Worm (Caenorhabditis elegans) whole organism, late embryonic: ENCODE results near the gene srh-1.

Experiments
- C08G9.2 ChIP-seq: sonication (generic microtip); optimal IDR thresholded peaks from 2 replicates; lab custom pipeline; 2016; ENCODE audit warnings: mild to moderate bottlenecking, missing genetic modification characterization, moderate library complexity, missing compliant biosample characterization
- K09A11.1 ChIP-seq: sonication (generic microtip); optimal IDR thresholded peaks from 2 replicates; lab custom pipeline; 2017; ENCODE audit warnings: antibody characterized with exemption, mild to moderate bottlenecking, missing genetic modification characterization, missing compliant biosample characterization; ENCODE audit not compliant: insufficient read depth
- ahr-1 ChIP-seq: sonication (generic microtip); optimal IDR thresholded peaks from 2 replicates; lab custom pipeline; 2016; ENCODE audit warnings: missing genetic modification characterization, missing compliant biosample characterization
- ama-1 ChIP-seq: fragments of 150-350 bp; optimal IDR thresholded peaks from 2 replicates; lab custom pipeline; 2014
- ceh-14 ChIP-seq: sonication (generic microtip); optimal IDR thresholded peaks from 2 replicates; lab custom pipeline; 2016; ENCODE audit warnings: missing genotype, missing genetic modification characterization, missing compliant biosample characterization
- ceh-18 ChIP-seq: sonication (generic microtip); optimal IDR thresholded peaks from 2 replicates; lab custom pipeline; 2016; ENCODE audit warnings: missing genetic modification characterization, missing compliant biosample characterization
- ceh-19 ChIP-seq: fragments of 200-800 bp; sonication (Bioruptor generic); optimal IDR thresholded peaks from 2 replicates; lab custom pipeline; 2018; ENCODE audit warnings: mild to moderate bottlenecking, missing genetic modification characterization, missing compliant biosample characterization
- ceh-22 ChIP-seq: sonication (generic microtip); optimal IDR thresholded peaks from 2 replicates; lab custom pipeline; 2017; ENCODE audit warnings: missing biosample characterization, missing genetic modification characterization
- ceh-30 ChIP-seq: fragments of 150-350 bp; optimal IDR thresholded peaks from 2 replicates; lab custom pipeline; 2014; ENCODE audit warnings: missing biosample characterization, missing genetic modification characterization
- ceh-31 ChIP-seq: sonication (generic microtip); optimal IDR thresholded peaks from 2 replicates; lab custom pipeline; 2016; ENCODE audit warnings: missing genetic modification characterization, missing compliant biosample characterization
- ceh-45 ChIP-seq: fragments of 200-800 bp; sonication (Bioruptor generic); IDR thresholded peaks from 2 replicates; pipeline ENCODE4 v1.3.6; 2022; ENCODE audit warnings: missing genetic modification reagents, missing genetic modification characterization, missing compliant biosample characterization
- ceh-9 ChIP-seq: sonication (generic microtip); optimal IDR thresholded peaks from 2 replicates; lab custom pipeline; 2016; ENCODE audit warnings: mild to moderate bottlenecking, missing genetic modification characterization, inconsistent platforms, missing compliant biosample characterization
- che-1 ChIP-seq: sonication (generic microtip); optimal IDR thresholded peaks from 2 replicates; lab custom pipeline; 2016; ENCODE audit warnings: mild to moderate bottlenecking, missing genetic modification characterization, missing compliant biosample characterization
- dve-1 ChIP-seq: sonication (generic microtip); optimal IDR thresholded peaks from 2 replicates; lab custom pipeline; 2017; ENCODE audit warnings: antibody characterized with exemption, mild to moderate bottlenecking, missing genetic modification characterization, missing compliant biosample characterization
- elt-2 ChIP-seq: sonication (generic microtip); optimal IDR thresholded peaks from 2 replicates; lab custom pipeline; 2016; ENCODE audit warnings: missing genetic modification reagents, missing genetic modification characterization, missing compliant biosample characterization
- ets-4 ChIP-seq: sonication (generic microtip); optimal IDR thresholded peaks from 2 replicates; lab custom pipeline; 2016; ENCODE audit warnings: missing genetic modification characterization, missing compliant biosample characterization
- eyg-1 ChIP-seq: sonication (generic microtip); optimal IDR thresholded peaks from 2 replicates; lab custom pipeline; 2016; ENCODE audit warnings: missing genotype, missing genetic modification characterization, missing compliant biosample characterization
- fkh-6 ChIP-seq: sonication (generic microtip); optimal IDR thresholded peaks from 2 replicates; lab custom pipeline; 2016; ENCODE audit warnings: missing genetic modification characterization, missing compliant biosample characterization
- hlh-30 ChIP-seq: sonication (generic microtip); optimal IDR thresholded peaks from 2 replicates; lab custom pipeline; 2017; ENCODE audit warnings: antibody characterized with exemption, missing genetic modification characterization, missing compliant biosample characterization; ENCODE audit not compliant: insufficient read depth
- hlh-6 ChIP-seq: sonication (generic microtip); optimal IDR thresholded peaks from 2 replicates; lab custom pipeline; 2016; ENCODE audit warnings: missing genotype, missing genetic modification characterization, missing compliant biosample characterization
- lim-6 ChIP-seq: sonication (generic microtip); optimal IDR thresholded peaks from 2 replicates; lab custom pipeline; 2016; ENCODE audit warnings: missing genetic modification characterization, missing compliant biosample characterization
- lin-11 ChIP-seq: fragments of 200-800 bp; sonication (Bioruptor generic); optimal IDR thresholded peaks from 2 replicates; lab custom pipeline; 2018; ENCODE audit warnings: mild to moderate bottlenecking, missing genetic modification characterization, missing compliant biosample characterization
- mec-3 ChIP-seq: sonication (generic microtip); optimal IDR thresholded peaks from 2 replicates; lab custom pipeline; 2016; ENCODE audit warnings: borderline replicate concordance, missing genetic modification characterization, missing compliant biosample characterization
- nfya-1 ChIP-seq: sonication (generic microtip); optimal IDR thresholded peaks from 2 replicates; lab custom pipeline; 2017; ENCODE audit warnings: missing genetic modification characterization, mild to moderate bottlenecking, missing compliant biosample characterization, antibody characterized with exemption, moderate library complexity
- npax-4 ChIP-seq: sonication (generic microtip); optimal IDR thresholded peaks from 2 replicates; lab custom pipeline; 2016; ENCODE audit warnings: missing genetic modification characterization, missing compliant biosample characterization
- pag-3 ChIP-seq: sonication (generic microtip); optimal IDR thresholded peaks from 2 replicates; lab custom pipeline; 2016; ENCODE audit warnings: missing compliant biosample characterization, missing genetic modification characterization, borderline replicate concordance
- pat-9 ChIP-seq: fragments of 200-800 bp; sonication (Bioruptor generic); optimal IDR thresholded peaks from 2 replicates; lab custom pipeline; 2018; ENCODE audit warnings: mild to moderate bottlenecking, missing genetic modification characterization, moderate library complexity, missing compliant biosample characterization
- pax-1 ChIP-seq: fragments of 150-350 bp; optimal IDR thresholded peaks from 2 replicates; lab custom pipeline; 2014; ENCODE audit warnings: missing biosample characterization, missing genetic modification characterization
- pha-4 ChIP-seq: fragments of 150-350 bp; optimal IDR thresholded peaks from 2 replicates; lab custom pipeline; 2018; ENCODE audit warnings: missing biosample characterization, missing genetic modification reagents, missing genetic modification characterization
- pqm-1 ChIP-seq: sonication (generic microtip); optimal IDR thresholded peaks from 2 replicates; lab custom pipeline; 2016; ENCODE audit warnings: missing genetic modification characterization, missing compliant biosample characterization
- ref-2 ChIP-seq: sonication (generic microtip); optimal IDR thresholded peaks from 2 replicates; lab custom pipeline; 2016; ENCODE audit warnings: missing genetic modification characterization, missing compliant biosample characterization
- rnt-1 ChIP-seq: sonication (generic microtip); optimal IDR thresholded peaks from 2 replicates; lab custom pipeline; 2016; ENCODE audit warnings: missing genetic modification characterization, missing compliant biosample characterization
- sox-2 ChIP-seq: fragments of 200-800 bp; sonication (Bioruptor generic); IDR thresholded peaks from 2 replicates; pipeline ENCODE4 v1.3.6; 2022; ENCODE audit warnings: missing genetic modification reagents, missing genetic modification characterization, missing compliant biosample characterization
- sox-4 ChIP-seq: sonication (generic microtip); optimal IDR thresholded peaks from 2 replicates; lab custom pipeline; 2017; ENCODE audit warnings: mild to moderate bottlenecking, missing genetic modification characterization, inconsistent platforms, missing compliant biosample characterization
- tbx-2 ChIP-seq: sonication (generic microtip); optimal IDR thresholded peaks from 2 replicates; lab custom pipeline; 2016; ENCODE audit warnings: missing genetic modification characterization, missing compliant biosample characterization
- ttx-3 ChIP-seq: sonication (generic microtip); optimal IDR thresholded peaks from 2 replicates; lab custom pipeline; 2016; ENCODE audit warnings: missing genetic modification reagents, missing genetic modification characterization, missing compliant biosample characterization
- unc-3 ChIP-seq, 2 experiments: fragments of 200-800 bp in 1 of 2; sonication (Bioruptor generic) in 1 of 2; sonication (generic microtip) in 1 of 2; conservative IDR thresholded peaks in 1 of 2; optimal IDR thresholded peaks in 1 of 2; 2 replicates each; pipeline versions ENCODE4 v1.3.6 to Lab custom; 2016 to 2022; ENCODE audit warnings: missing compliant biosample characterization in 2 of 2, missing genetic modification characterization in 2 of 2, missing genetic modification reagents in 1 of 2
- zip-5 ChIP-seq: sonication (generic microtip); optimal IDR thresholded peaks from 2 replicates; lab custom pipeline; 2016; ENCODE audit warnings: missing genetic modification characterization, missing compliant biosample characterization
- ztf-16 ChIP-seq: sonication (generic microtip); optimal IDR thresholded peaks from 2 replicates; lab custom pipeline; 2017; ENCODE audit warnings: missing genetic modification characterization, missing compliant biosample characterization

Gene srh-1

DNA sequence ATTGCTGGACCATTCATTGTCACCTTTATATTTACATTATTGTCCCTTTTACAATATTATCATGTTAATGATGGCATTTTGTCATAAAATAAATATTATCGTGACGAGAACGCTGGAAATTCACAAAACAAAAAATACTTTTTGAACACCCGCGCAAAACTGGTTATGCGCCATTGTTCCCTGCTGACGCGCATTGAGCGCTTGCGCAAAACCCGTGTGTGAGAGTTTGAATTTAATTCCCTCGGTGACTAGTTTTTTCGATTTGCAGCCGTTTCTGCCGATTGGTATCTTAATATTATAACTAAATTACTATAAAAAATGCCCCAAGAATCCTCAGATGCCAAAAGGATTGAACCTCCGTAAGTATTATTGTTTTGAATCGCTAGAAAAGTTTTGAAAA, 35.8 kb downstream of the srh-1 start, which contains the start of gene pafo-1 (continued):
- peak; percentile 40 for TF ChIP-seq lin-11 (tag; lab: Kevin White, UChicago)
- TF ChIP-seq K09A11.1 (tag; lab: Kevin White, UChicago): peak; percentile 33
- TF ChIP-seq nfya-1: peak; percentile 73
- peak; percentile 9 for TF ChIP-seq zip-5 (tag; lab: Kevin White, UChicago)
- no peak for TF ChIP-seq pqm-1
- TF ChIP-seq ceh-22: no peak
- no peak for TF ChIP-seq hlh-6
- peak; percentile 63 for TF ChIP-seq che-1
- no peak for TF ChIP-seq ceh-45 (GFP tag; lab: Robert Waterston, UW)
- no peak for TF ChIP-seq pag-3 (tag; lab: Kevin White, UChicago)
- no peak for TF ChIP-seq ref-2 (tag; lab: Kevin White, UChicago)
- TF ChIP-seq ceh-30 (tag; lab: Kevin White, UChicago): no peak
- TF ChIP-seq elt-2 (tag; lab: Kevin White, UChicago): peak; percentile 74

DNA sequence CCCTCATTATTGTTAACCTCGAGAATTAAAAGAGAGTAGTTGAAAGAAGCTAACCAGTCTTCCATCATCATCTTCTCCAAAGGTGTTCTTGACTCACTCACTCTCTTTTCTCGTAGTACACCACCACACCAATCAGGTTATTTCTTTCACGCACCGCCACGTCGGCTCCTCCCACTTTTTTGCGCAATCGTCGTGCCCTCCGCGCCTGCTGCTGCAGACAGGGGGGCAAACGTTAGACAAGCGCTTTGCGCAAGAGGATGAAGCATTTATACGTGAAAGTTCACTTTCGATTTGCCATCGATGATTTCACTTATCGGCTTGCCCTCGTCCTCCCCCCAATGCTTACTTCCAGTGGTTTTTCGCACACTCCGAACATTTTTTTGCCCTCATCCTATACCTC, 39.7 kb downstream of the srh-1 start:
- TF ChIP-seq nfya-1 (peak; percentile 59), ceh-31 (tag; lab: Kevin White, UChicago) (no peak)

DNA sequence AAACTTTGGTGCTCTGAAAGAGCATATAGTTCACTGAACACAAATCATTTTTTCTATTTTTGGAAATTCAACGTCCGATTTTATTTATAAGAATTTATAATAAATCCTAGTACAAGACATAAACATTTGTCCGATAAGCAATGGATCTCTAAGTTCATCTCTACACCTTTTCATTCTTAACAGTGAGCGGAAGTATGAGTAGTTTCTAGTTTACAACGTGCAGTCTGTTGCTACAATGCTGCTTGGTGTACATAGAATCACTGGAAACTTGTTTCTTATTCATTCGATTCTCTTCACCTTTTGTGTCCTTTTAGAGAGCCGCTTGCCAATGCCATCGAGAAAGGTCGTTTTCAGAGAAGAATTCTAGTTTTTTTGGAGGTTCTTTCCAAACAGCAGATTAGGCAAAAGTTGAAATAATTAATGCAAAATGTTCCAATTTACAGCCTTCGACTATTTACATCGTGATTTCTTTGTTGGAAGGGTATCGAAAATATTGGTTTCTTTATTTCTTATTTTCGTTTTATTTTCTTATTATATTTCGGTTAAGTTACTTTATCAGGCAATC, 41.4 kb downstream of the srh-1 start:
- TF ChIP-seq ceh-9 (tag; lab: Kevin White, UChicago) (no peak), ceh-22 (no peak), ceh-19 (GFP tag; lab: Kevin White, UChicago) (no peak), ceh-14 (tag; lab: Kevin White, UChicago) (no peak), C08G9.2 (tag; lab: Kevin White, UChicago) (no peak), zip-5 (tag; lab: Kevin White, UChicago) (no peak), ama-1 (lab: Kevin White, UChicago) (no peak), sox-4 (tag; lab: Kevin White, UChicago) (no peak), rnt-1 (no peak), hlh-30 (no peak), unc-3 (GFP tag; conservative IDR thresholded peaks at IDR 0.05; lab: Robert Waterston, UW) (no peak), unc-3 (tag; optimal IDR thresholded peaks at IDR 0.05; lab: Kevin White, UChicago) (no peak), elt-2 (tag; lab: Kevin White, UChicago) (no peak), pax-1 (tag; lab: Kevin White, UChicago) (no peak), pat-9 (tag; lab: Kevin White, UChicago) (no peak), ceh-18 (tag; lab: Kevin White, UChicago) (no peak), lim-6 (tag; lab: Kevin White, UChicago) (no peak), pha-4 (no peak), npax-4 (tag; lab: Kevin White, UChicago) (no peak), ttx-3 (tag; lab: Kevin White, UChicago) (no peak)

DNA sequence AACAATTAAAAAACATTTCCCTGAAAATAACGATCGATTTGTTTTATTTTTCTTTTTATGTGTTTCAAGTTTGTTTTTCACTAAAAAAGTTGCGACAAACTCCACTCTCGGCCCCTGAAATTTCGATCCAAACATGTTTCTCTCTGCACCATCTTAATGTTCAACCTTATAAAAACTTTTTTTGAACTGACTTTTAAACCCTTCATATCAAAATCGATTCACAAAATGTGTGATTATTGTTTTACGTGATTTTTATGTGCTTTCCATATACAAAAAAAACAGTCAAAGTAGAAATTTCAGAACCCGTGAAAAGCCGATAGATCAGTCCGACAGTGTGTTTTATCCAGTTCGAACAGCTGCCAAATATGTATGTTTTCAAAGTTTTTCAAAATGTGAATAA, 41.9 kb downstream of the srh-1 start, which contains the start of gene ccch-1:
Gene ccch-1 (plus strand): TSS at position 301 of the 400 bp plus-strand sequence.
- TF ChIP-seq lim-6 (tag; lab: Kevin White, UChicago) (no peak), eyg-1 (tag; lab: Kevin White, UChicago) (no peak), sox-2 (GFP tag; lab: Robert Waterston, UW) (no peak), fkh-6 (tag; lab: Kevin White, UChicago) (no peak), ceh-31 (tag; lab: Kevin White, UChicago) (no peak), ztf-16 (no peak), tbx-2 (tag; lab: Kevin White, UChicago) (no peak), ahr-1 (tag; lab: Kevin White, UChicago) (no peak), ets-4 (no peak), pax-1 (tag; lab: Kevin White, UChicago) (no peak), pqm-1 (no peak), dve-1 (tag; lab: Kevin White, UChicago) (no peak), ama-1 (lab: Kevin White, UChicago) (no peak), mec-3 (tag; lab: Kevin White, UChicago) (no peak)
